Worm (Caenorhabditis elegans) whole organism, L2 larva: ENCODE measurements around the gene srh-39.

Experiments used
- ceh-82 ChIP-seq: fragments of 150-350 bp; optimal IDR thresholded peaks from 2 replicates; lab custom pipeline; 2014; ENCODE audit warnings: missing biosample characterization, missing genetic modification characterization
- lin-39 ChIP-seq: fragments of 150-350 bp; optimal IDR thresholded peaks from 2 replicates; lab custom pipeline; 2014; ENCODE audit warnings: missing biosample characterization, missing genetic modification reagents, missing genetic modification characterization
- nhr-11 ChIP-seq: fragments of 150-350 bp; optimal IDR thresholded peaks from 2 replicates; lab custom pipeline; 2014; ENCODE audit warnings: missing biosample characterization, missing genetic modification characterization
- nhr-12 ChIP-seq: fragments of 150-350 bp; optimal IDR thresholded peaks from 2 replicates; lab custom pipeline; 2014; ENCODE audit warnings: missing biosample characterization, missing genetic modification characterization
- sma-3 ChIP-seq: sonication (generic microtip); optimal IDR thresholded peaks from 2 replicates; lab custom pipeline; 2016; ENCODE audit warnings: missing genetic modification reagents, missing genetic modification characterization, missing compliant biosample characterization
- unc-39 ChIP-seq: fragments of 150-350 bp; optimal IDR thresholded peaks from 2 replicates; lab custom pipeline; 2014; ENCODE audit warnings: missing biosample characterization, missing genetic modification characterization
- ztf-4 ChIP-seq: fragments of 150-350 bp; optimal IDR thresholded peaks from 2 replicates; lab custom pipeline; 2014; ENCODE audit warnings: missing biosample characterization, missing genetic modification characterization

DNA sequence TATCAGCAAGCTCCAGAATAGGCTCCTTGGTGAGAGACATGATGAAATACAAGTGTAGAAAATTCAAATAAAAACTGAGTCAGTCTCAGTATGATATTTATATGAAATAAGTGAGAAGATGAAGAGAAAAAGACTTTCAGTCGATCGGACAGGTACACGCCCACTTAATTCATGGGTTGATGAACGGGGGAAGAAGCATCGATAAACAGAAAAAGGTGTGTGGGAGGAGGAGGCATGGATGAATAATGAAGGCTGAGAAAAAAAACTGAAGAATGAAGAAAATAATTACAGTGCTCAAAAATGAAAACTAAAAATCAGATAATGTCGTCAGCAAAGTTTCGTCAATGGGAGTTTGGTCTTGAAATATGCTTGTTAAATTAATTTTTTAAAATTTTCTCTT is 11.9 kb downstream of the srh-39 start, which contains the start of gene trx-1:
- TF ChIP-seq sma-3 (no peak), nhr-11 (tag; lab: Kevin White, UChicago) (no peak), ztf-4 (tag; lab: Kevin White, UChicago) (no peak), lin-39 (tag; lab: Kevin White, UChicago) (no peak), ceh-82 (tag; lab: Kevin White, UChicago) (no peak), unc-39 (no peak), nhr-12 (tag; lab: Kevin White, UChicago) (no peak)
